Worm (Caenorhabditis elegans) whole organism, L4 larva: Measurements from ENCODE around the gene coh-3.

Experiments used
- F44E2.7 ChIP-seq: fragments of 200-800 bp; sonication (Bioruptor generic); IDR thresholded peaks from 2 replicates; pipeline ENCODE4 v2.1.2; 2022; ENCODE audit warnings: missing genetic modification characterization, missing compliant biosample characterization
- F49E8.2 ChIP-seq: sonication (generic microtip); optimal IDR thresholded peaks from 2 replicates; lab custom pipeline; 2016; ENCODE audit warnings: missing compliant biosample characterization, mild to moderate bottlenecking, missing genetic modification characterization, borderline replicate concordance
- T20F7.1 ChIP-seq: fragments of 200-800 bp; sonication (Bioruptor generic); optimal IDR thresholded peaks from 2 replicates; lab custom pipeline; 2018; ENCODE audit warnings: mild to moderate bottlenecking, missing genetic modification characterization, missing compliant biosample characterization
- T26A8.4 ChIP-seq: fragments of 200-800 bp; sonication (Bioruptor generic); IDR thresholded peaks from 2 replicates; pipeline ENCODE4 v1.3.6; 2022; ENCODE audit warnings: missing genetic modification characterization, missing compliant biosample characterization
- Y75B8A.6 ChIP-seq: fragments of 200-800 bp; sonication (Bioruptor generic); IDR thresholded peaks from 2 replicates; pipeline ENCODE4 v1.3.6; 2022; ENCODE audit warnings: missing genetic modification reagents, missing genetic modification characterization, missing compliant biosample characterization
- aha-1 ChIP-seq: fragments of 150-350 bp; peaks from one replicate; lab custom pipeline; 2014; ENCODE audit warnings: missing biosample characterization, missing genetic modification characterization
- aly-2 ChIP-seq: sonication (generic microtip); optimal IDR thresholded peaks from 2 replicates; lab custom pipeline; 2018; ENCODE audit warnings: missing biosample characterization, missing genetic modification characterization
- ama-1 ChIP-seq: fragments of 150-350 bp; optimal IDR thresholded peaks from 2 replicates; lab custom pipeline; 2014; ENCODE audit warnings: inconsistent platforms, mixed read lengths
- ceh-20 ChIP-seq: fragments of 200-800 bp; sonication (Bioruptor generic); IDR thresholded peaks from 2 replicates; pipeline ENCODE4 v1.3.6; 2022; ENCODE audit warnings: missing genetic modification reagents, missing genetic modification characterization, missing compliant biosample characterization
- ceh-44 ChIP-seq: fragments of 200-800 bp; sonication (Bioruptor generic); IDR thresholded peaks from 2 replicates; pipeline ENCODE4 v1.3.6; 2022; ENCODE audit warnings: missing genetic modification reagents, missing genetic modification characterization, missing compliant biosample characterization
- daf-16 ChIP-seq, 3 experiments: sonication (generic microtip); optimal IDR thresholded peaks; 2 replicates each; lab custom pipeline; 2016 to 2017; ENCODE audit warnings: missing genetic modification characterization in 3 of 3, missing genetic modification reagents in 3 of 3, mild to moderate bottlenecking in 2 of 3, missing compliant biosample characterization in 2 of 3, missing biosample characterization in 1 of 3, moderate library complexity in 1 of 3
- duxl-1 ChIP-seq: sonication (generic microtip); optimal IDR thresholded peaks from 2 replicates; lab custom pipeline; 2016; ENCODE audit warnings: mild to moderate bottlenecking, missing genetic modification characterization, moderate library complexity, missing compliant biosample characterization; ENCODE audit not compliant: poor library complexity
- egl-27 ChIP-seq: sonication (generic microtip); optimal IDR thresholded peaks from 3 replicates; lab custom pipeline; 2017; ENCODE audit warnings: missing biosample characterization, missing genetic modification reagents, missing genetic modification characterization
- egl-43 ChIP-seq: fragments of 200-800 bp; sonication (Bioruptor generic); IDR thresholded peaks from 2 replicates; pipeline ENCODE4 v1.3.6; 2022; ENCODE audit warnings: missing genetic modification reagents, missing genetic modification characterization, missing compliant biosample characterization
- fos-1 ChIP-seq: fragments of 150-350 bp; optimal IDR thresholded peaks from 2 replicates; lab custom pipeline; 2014; ENCODE audit warnings: missing biosample characterization, missing genetic modification characterization
- hlh-11 ChIP-seq: fragments of 200-800 bp; sonication (Bioruptor generic); optimal IDR thresholded peaks from 2 replicates; lab custom pipeline; 2018; ENCODE audit warnings: mild to moderate bottlenecking, missing genetic modification characterization, missing compliant biosample characterization
- hlh-30 ChIP-seq: sonication (generic microtip); optimal IDR thresholded peaks from 2 replicates; lab custom pipeline; 2017; ENCODE audit warnings: antibody characterized with exemption, mild to moderate bottlenecking, missing genetic modification characterization, missing compliant biosample characterization; ENCODE audit not compliant: insufficient read depth
- hmg-1.1 ChIP-seq: fragments of 200-800 bp; sonication (Bioruptor generic); IDR thresholded peaks from 2 replicates; pipeline ENCODE4 v1.3.6; 2022; ENCODE audit warnings: missing genetic modification reagents, missing genetic modification characterization, missing compliant biosample characterization
- lin-13 ChIP-seq: fragments of 150-350 bp; optimal IDR thresholded peaks from 2 replicates; lab custom pipeline; 2014; ENCODE audit warnings: missing biosample characterization, missing genetic modification reagents, missing genetic modification characterization
- lin-39 ChIP-seq: fragments of 150-350 bp; optimal IDR thresholded peaks from 2 replicates; lab custom pipeline; 2014; ENCODE audit warnings: missing biosample characterization, missing genetic modification reagents, missing genetic modification characterization
- lir-3 ChIP-seq: sonication (generic microtip); optimal IDR thresholded peaks from 2 replicates; lab custom pipeline; 2016; ENCODE audit warnings: mild to moderate bottlenecking, missing genetic modification characterization, missing compliant biosample characterization
- madf-9 ChIP-seq: fragments of 200-800 bp; sonication (Bioruptor generic); conservative IDR thresholded peaks from 2 replicates; pipeline ENCODE4 v1.3.6; 2022; ENCODE audit warnings: missing genetic modification reagents, missing genetic modification characterization, missing compliant biosample characterization
- mep-1 ChIP-seq: fragments of 150-350 bp; sonication (generic microtip); optimal IDR thresholded peaks from 3 replicates; lab custom pipeline; 2014; ENCODE audit warnings: missing biosample characterization, missing genetic modification characterization
- nhr-237 ChIP-seq: sonication (generic microtip); optimal IDR thresholded peaks from 2 replicates; lab custom pipeline; 2017; ENCODE audit warnings: missing biosample characterization, missing genetic modification characterization
- nhr-25 ChIP-seq: sonication (generic microtip); optimal IDR thresholded peaks from 2 replicates; lab custom pipeline; 2017; ENCODE audit warnings: missing genetic modification characterization, mild to moderate bottlenecking, missing compliant biosample characterization, antibody characterized with exemption, moderate library complexity, borderline replicate concordance; ENCODE audit not compliant: insufficient read depth
- nhr-28 ChIP-seq: fragments of 150-350 bp; optimal IDR thresholded peaks from 2 replicates; lab custom pipeline; 2014; ENCODE audit warnings: missing biosample characterization, missing genetic modification characterization
- nhr-6 ChIP-seq: fragments of 150-350 bp; optimal IDR thresholded peaks from 2 replicates; lab custom pipeline; 2014; ENCODE audit warnings: missing biosample characterization, missing genetic modification characterization
- pqm-1 ChIP-seq: sonication (generic microtip); optimal IDR thresholded peaks from 2 replicates; lab custom pipeline; 2017; ENCODE audit warnings: missing biosample characterization, missing genetic modification characterization
- sdz-12 ChIP-seq: fragments of 200-800 bp; sonication (Bioruptor generic); optimal IDR thresholded peaks from 2 replicates; lab custom pipeline; 2018; ENCODE audit warnings: mild to moderate bottlenecking, missing genetic modification characterization, missing compliant biosample characterization
- skn-1 ChIP-seq: fragments of 150-350 bp; optimal IDR thresholded peaks from 2 replicates; lab custom pipeline; 2014; ENCODE audit warnings: missing biosample characterization, missing genetic modification characterization
- unc-62 ChIP-seq, 3 experiments: fragments of 150-350 bp in 1 of 3; sonication (generic microtip); optimal IDR thresholded peaks in 2 of 3; peaks in 1 of 3; 1 replicate in 1 of 3; 2 replicates in 2 of 3; lab custom pipeline; 2014 to 2017; ENCODE audit warnings: missing biosample characterization in 3 of 3, missing genetic modification characterization in 3 of 3, missing genetic modification reagents in 3 of 3, missing genotype in 1 of 3

Gene coh-3

DNA sequence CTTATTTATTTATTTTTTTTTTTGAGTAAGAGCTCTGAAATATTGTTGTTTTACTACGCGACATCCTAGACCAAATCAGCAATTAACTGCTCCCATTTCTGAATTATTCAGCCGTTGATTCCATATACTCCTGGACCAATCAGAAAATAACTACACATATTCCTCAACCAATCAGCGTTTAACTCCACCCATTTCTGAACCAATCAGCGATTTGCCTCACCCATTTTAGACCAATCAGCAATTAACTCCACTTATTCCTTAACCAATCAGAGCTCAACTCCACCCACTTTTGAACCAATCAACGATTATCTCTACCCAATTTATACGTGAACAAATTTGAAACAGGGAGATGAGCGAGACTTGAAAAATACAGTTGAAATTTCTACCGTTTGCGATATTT lies 36.4 kb downstream of the coh-3 start:
- TF ChIP-seq lir-3 (tag; lab: Kevin White, UChicago) (no peak), Y75B8A.6 (GFP tag; lab: Robert Waterston, UW) (no peak), hmg-1.1 (no peak), unc-62 (GFP tag; optimal IDR thresholded peaks at IDR 0.05 in 1 of 2; lab: Kevin White, UChicago) (peak in 1 of 2 experiments; percentile 40), unc-62 (tag; optimal IDR thresholded peaks at IDR 0.05; lab: Kevin White, UChicago) (no peak), aha-1 (peak; percentile 11)

DNA sequence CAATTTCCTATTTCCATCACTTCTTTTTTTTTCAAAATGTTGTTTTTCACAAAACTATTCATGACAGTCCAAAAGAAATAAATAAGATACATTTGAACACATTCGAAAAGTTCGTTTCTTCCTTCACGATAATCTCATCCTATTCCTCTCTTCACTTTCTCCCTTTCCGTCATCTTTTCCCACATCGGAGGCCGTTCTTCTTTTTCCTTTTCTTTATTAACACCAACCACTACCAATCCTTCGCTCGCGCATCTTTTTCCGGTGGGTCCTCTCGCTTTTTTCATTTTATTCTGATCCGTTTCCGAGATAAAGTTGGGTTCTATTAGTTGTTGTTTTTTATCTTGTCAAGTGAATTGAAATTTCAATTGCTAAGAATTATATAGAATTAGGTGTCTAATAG lies 38.3 kb downstream of the coh-3 start:
- TF ChIP-seq fos-1 (no peak), pqm-1 (no peak), mep-1 (tag; lab: Kevin White, UChicago) (no peak), ceh-44 (GFP tag; lab: Robert Waterston, UW) (no peak), lin-13 (GFP tag; lab: Kevin White, UChicago) (no peak), ama-1 (lab: Kevin White, UChicago) (no peak), ceh-20 (no peak), madf-9 (GFP tag; lab: Robert Waterston, UW) (no peak), lin-39 (tag; lab: Kevin White, UChicago) (no peak), aly-2 (no peak), skn-1 (tag; lab: Kevin White, UChicago) (no peak), duxl-1 (no peak)

DNA sequence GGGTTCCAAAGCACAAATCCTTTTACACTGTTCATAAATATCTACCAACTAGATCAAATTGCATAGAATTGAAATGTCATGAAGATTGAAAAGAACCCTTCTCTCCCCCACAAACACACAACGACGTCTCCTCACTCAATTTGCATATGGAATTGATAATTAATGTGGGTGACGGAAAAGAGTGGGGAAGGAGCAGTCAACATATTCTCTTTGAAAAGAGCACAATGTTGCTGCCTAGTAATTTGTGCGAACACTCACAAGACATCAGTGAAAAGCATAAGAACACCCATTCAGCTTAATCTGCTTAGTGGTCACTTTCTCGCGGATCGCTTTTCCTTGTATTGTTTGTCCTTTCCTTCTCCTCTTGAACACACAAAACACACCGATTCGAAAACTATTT lies 39.2 kb downstream of the coh-3 start:
- TF ChIP-seq unc-62 (GFP tag; optimal IDR thresholded peaks at IDR 0.05 in 1 of 2; lab: Kevin White, UChicago) (peak in 1 of 2 experiments; percentile 58), unc-62 (tag; optimal IDR thresholded peaks at IDR 0.05; lab: Kevin White, UChicago) (no peak), F49E8.2 (no peak)

DNA sequence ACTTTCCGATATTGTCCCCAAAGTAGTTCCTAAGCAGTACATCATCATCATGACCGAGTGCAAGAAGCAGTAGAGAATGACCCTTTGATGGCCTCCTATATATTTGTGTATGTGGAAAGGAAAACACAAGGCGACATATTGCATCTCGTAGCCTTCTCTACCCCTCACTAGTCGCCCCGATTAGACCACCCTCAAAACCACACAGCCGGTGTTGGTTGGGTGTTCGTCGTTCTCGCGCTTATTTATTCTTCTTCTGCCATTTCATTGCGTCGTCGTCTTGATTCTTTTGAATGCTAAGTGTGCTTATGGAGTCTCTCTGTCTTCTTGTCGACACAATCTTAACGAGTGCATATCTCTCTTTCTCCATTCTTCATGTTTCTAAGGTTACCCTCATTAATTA lies 41.0 kb downstream of the coh-3 start:
- TF ChIP-seq unc-62 (GFP tag; optimal IDR thresholded peaks at IDR 0.05 in 1 of 2; lab: Kevin White, UChicago) (peak in 1 of 2 experiments; percentile 16), unc-62 (tag; optimal IDR thresholded peaks at IDR 0.05; lab: Kevin White, UChicago) (no peak), nhr-25 (tag; lab: Kevin White, UChicago) (peak; percentile 4), nhr-6 (tag; lab: Kevin White, UChicago) (peak; percentile 62), nhr-237 (tag; lab: Kevin White, UChicago) (no peak), sdz-12 (GFP tag; lab: Kevin White, UChicago) (no peak), nhr-28 (tag; lab: Kevin White, UChicago) (peak; percentile 13), T20F7.1 (GFP tag; lab: Kevin White, UChicago) (no peak)

DNA sequence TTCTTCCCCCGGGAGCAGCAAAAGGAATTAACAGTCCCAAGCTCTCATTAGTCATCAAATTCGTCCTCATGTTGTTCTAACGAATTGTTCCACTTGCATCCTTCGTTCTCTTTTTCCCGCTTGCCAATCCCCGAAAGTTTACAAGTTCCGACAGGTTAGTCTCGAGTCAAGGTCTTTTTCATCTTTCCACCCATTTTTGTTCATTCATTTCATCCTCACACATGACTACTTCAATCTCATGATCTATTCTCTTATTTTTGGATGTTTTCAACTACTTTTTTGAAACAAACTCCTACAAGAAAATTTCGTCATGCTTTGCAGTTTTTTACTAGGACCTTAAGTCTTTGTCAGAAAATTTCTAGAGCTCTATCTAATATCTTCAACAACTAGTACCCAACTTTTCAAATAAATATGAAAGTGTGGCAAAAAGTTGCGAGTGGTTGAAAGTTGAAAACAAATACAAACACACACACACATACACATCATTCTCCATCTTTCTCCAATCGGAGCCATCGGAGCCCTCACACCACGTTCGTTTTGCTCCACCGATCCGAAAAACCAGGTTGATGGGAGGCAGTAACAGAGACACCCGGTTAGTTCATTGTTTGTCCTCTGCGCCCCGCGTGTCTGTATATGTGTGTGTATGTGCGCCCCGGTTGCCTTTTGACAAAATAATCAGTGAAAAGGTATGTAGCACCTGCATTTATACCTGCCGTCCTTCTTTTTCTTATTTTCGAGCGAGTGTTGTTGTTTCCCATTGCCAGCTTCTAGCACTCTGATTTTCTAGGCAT lies 42.0 kb downstream of the coh-3 start:
- peak; percentile 30; the same call in 1 of the 2 replicates for TF ChIP-seq egl-43 (GFP tag; lab: Robert Waterston, UW)
- TF ChIP-seq egl-27 = no peak
- TF ChIP-seq hlh-30 = peak; percentile 48
- peak; percentile 11 for TF ChIP-seq hlh-11
- TF ChIP-seq hmg-1.1 = 0 out of 2 replicates have a peak, but pooled peaks have one; percentile 32
- no peak for TF ChIP-seq daf-16 (GFP tag; optimal IDR thresholded peaks at IDR 0.05; lab: Kevin White, UChicago)
- TF ChIP-seq daf-16 (tag; optimal IDR thresholded peaks at IDR 0.05; lab: Kevin White, UChicago) = peak; percentile 32
- TF ChIP-seq F44E2.7 (GFP tag; lab: Robert Waterston, UW) = no peak
- no peak for TF ChIP-seq T26A8.4 (GFP tag; lab: Robert Waterston, UW)
- peak; percentile 38 for TF ChIP-seq nhr-28 (tag; lab: Kevin White, UChicago)
